Worm (Caenorhabditis elegans): ENCODE data around the gene gst-35.
A peak's percentile ranks its signal among the peaks of the same experiment; 100 is the strongest.

Gene gst-35

DNA sequence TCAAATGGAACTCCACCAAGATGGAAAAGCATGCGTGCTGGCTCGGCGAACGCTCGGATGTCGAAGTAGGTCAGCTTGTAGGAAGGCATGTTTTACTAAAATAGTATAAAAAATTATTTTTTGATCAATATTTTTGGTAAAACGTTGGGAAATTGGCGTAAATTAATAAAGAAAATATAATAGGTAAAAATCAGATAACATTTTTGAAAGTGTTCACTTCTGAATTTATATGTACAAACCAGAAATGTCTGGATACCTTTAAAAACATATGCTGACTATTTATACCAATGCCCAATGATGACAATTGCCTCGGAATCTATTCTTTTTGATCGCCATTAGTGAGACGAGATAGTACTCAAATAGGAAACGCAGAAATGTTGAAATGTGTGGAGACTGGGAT is at the start of gene gst-35:
gst-35 (minus strand) TSS at position 101 of the 400 bp plus-strand sequence.
- TF ChIP-seq ceh-43 (GFP tag; optimal IDR thresholded peaks at IDR 0.05) (no peak), nhr-12 (tag; optimal IDR thresholded peaks at IDR 0.05) (no peak), unc-120 (tag; optimal IDR thresholded peaks at IDR 0.05; ENCODE audit: poor library complexity, severe bottlenecking) (no peak), nhr-2 (tag; optimal IDR thresholded peaks at IDR 0.05) (no peak), unc-39 (tag; optimal IDR thresholded peaks at IDR 0.05) (no peak), nhr-237 (tag; optimal IDR thresholded peaks at IDR 0.05) (no peak), nhr-28 (tag; optimal IDR thresholded peaks at IDR 0.05) (no peak), elt-3 (tag; optimal IDR thresholded peaks at IDR 0.05) (no peak), mep-1 (tag; optimal IDR thresholded peaks at IDR 0.05) (no peak), lsy-2 (tag; optimal IDR thresholded peaks at IDR 0.05) (no peak), drap-1 (GFP tag; optimal IDR thresholded peaks at IDR 0.05) (no peak), elt-1 (tag; optimal IDR thresholded peaks at IDR 0.05; ENCODE audit: borderline replicate concordance, insufficient read depth) (no peak), M03D4.4 (tag; optimal IDR thresholded peaks at IDR 0.05) (no peak), zip-8 (tag; optimal IDR thresholded peaks at IDR 0.05) (no peak), ham-2 (GFP tag; optimal IDR thresholded peaks at IDR 0.05) (no peak), sem-2 (GFP tag; optimal IDR thresholded peaks at IDR 0.05) (no peak), unc-62 (GFP tag; optimal IDR thresholded peaks at IDR 0.05) (no peak), nhr-76 (tag; optimal IDR thresholded peaks at IDR 0.05) (no peak), snpc-4 (tag; optimal IDR thresholded peaks at IDR 0.05) (no peak), mls-2 (tag; optimal IDR thresholded peaks at IDR 0.05) (no peak)

DNA sequence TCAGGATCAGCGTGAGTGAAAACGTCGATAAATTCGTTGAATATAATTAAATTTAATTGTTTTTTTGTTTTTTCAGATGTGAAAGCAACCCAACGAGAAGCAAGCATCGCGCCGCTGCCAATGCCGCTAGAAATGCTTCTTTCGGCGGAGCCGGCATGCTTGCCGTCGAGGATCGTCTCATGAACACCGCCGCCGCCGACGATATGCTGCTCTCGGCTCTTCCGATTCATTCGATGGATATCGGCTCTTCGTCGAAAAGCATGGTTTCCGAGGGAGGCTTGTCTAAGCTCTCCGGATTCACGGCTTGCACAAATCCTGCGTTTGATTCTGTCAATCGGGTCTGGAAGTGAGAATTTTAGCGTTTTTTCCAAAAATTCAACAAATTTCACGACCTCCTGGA is 48.0 kb upstream of the gst-35 start:
- TF ChIP-seq ces-1 (GFP tag; optimal IDR thresholded peaks at IDR 0.05) (no peak), sem-2 (GFP tag; optimal IDR thresholded peaks at IDR 0.05) (no peak), nhr-237 (tag; optimal IDR thresholded peaks at IDR 0.05) (no peak), elt-1 (tag; optimal IDR thresholded peaks at IDR 0.05; ENCODE audit: borderline replicate concordance, insufficient read depth) (no peak), lin-13 (tag; optimal IDR thresholded peaks at IDR 0.05) (no peak), nhr-12 (tag; optimal IDR thresholded peaks at IDR 0.05) (no peak), nhr-2 (tag; optimal IDR thresholded peaks at IDR 0.05) (no peak), tbx-8 (GFP tag; optimal IDR thresholded peaks at IDR 0.05) (no peak), hlh-1 (tag; optimal IDR thresholded peaks at IDR 0.05) (no peak), mab-5 (tag; optimal IDR thresholded peaks at IDR 0.05) (no peak), bed-3 (GFP tag; optimal IDR thresholded peaks at IDR 0.05) (no peak), cnd-1 (tag; optimal IDR thresholded peaks at IDR 0.05) (no peak), nhr-76 (tag; optimal IDR thresholded peaks at IDR 0.05) (no peak), blmp-1 (tag; optimal IDR thresholded peaks at IDR 0.05) (no peak)

DNA sequence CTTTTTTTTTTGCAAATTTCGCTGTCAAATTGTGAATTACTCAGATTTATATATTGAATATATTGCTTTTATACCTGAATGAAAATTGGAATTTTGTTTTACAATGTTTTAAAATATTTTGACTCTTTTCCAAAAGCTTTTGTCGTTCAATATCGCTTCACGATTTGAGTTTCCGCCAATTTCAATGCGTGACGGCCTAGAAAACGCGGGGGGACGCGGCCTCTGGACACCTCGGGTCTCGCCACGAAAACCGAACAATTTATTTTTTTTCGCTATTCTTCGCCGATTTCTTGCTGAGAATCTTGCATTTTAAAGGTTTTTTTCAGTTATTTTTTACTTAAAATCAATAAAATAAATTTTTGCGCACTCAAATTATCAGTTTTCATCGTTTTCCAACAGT is 47.5 kb upstream of the gst-35 start, which contains the start of gene Y46E12BL.2:
Y46E12BL.2 (plus strand) TSS at position 243 of the 400 bp plus-strand sequence.
- TF ChIP-seq lsy-2 (tag; optimal IDR thresholded peaks at IDR 0.05): peak; percentile 64
- peak; percentile 67 for TF ChIP-seq mep-1 (tag; optimal IDR thresholded peaks at IDR 0.05)
- peak; percentile 41 for TF ChIP-seq mls-2 (tag; optimal IDR thresholded peaks at IDR 0.05)
- peak; percentile 55 for TF ChIP-seq sptf-1 (tag; optimal IDR thresholded peaks at IDR 0.05)
- TF ChIP-seq ceh-83 (GFP tag; optimal IDR thresholded peaks at IDR 0.05): no peak
- TF ChIP-seq mab-5 (tag; optimal IDR thresholded peaks at IDR 0.05): no peak
- no peak for TF ChIP-seq cnd-1 (tag; optimal IDR thresholded peaks at IDR 0.05)
- TF ChIP-seq blmp-1 (tag; optimal IDR thresholded peaks at IDR 0.05): no peak
- no peak for TF ChIP-seq ztf-11 (tag; optimal IDR thresholded peaks at IDR 0.05)
- no peak for TF ChIP-seq pha-4 (tag; optimal IDR thresholded peaks at IDR 0.05)
- TF ChIP-seq lin-13 (tag; optimal IDR thresholded peaks at IDR 0.05): peak; percentile 71
- no peak for TF ChIP-seq drap-1 (GFP tag; optimal IDR thresholded peaks at IDR 0.05)
- TF ChIP-seq tbx-8 (GFP tag; optimal IDR thresholded peaks at IDR 0.05): no peak
- peak; percentile 75 for TF ChIP-seq nhr-237 (tag; optimal IDR thresholded peaks at IDR 0.05)
- no peak for TF ChIP-seq nhr-28 (tag; optimal IDR thresholded peaks at IDR 0.05)
- TF ChIP-seq nhr-76 (tag; optimal IDR thresholded peaks at IDR 0.05): no peak
- TF ChIP-seq ceh-39 (tag; optimal IDR thresholded peaks at IDR 0.05): peak; percentile 16
- TF ChIP-seq snpc-4 (tag; optimal IDR thresholded peaks at IDR 0.05): no peak
- TF ChIP-seq nhr-2 (tag; optimal IDR thresholded peaks at IDR 0.05): peak; percentile 3
- TF ChIP-seq ces-1 (GFP tag; optimal IDR thresholded peaks at IDR 0.05): peak; percentile 50
- TF ChIP-seq elt-1 (tag; optimal IDR thresholded peaks at IDR 0.05; ENCODE audit: borderline replicate concordance, insufficient read depth): no peak

DNA sequence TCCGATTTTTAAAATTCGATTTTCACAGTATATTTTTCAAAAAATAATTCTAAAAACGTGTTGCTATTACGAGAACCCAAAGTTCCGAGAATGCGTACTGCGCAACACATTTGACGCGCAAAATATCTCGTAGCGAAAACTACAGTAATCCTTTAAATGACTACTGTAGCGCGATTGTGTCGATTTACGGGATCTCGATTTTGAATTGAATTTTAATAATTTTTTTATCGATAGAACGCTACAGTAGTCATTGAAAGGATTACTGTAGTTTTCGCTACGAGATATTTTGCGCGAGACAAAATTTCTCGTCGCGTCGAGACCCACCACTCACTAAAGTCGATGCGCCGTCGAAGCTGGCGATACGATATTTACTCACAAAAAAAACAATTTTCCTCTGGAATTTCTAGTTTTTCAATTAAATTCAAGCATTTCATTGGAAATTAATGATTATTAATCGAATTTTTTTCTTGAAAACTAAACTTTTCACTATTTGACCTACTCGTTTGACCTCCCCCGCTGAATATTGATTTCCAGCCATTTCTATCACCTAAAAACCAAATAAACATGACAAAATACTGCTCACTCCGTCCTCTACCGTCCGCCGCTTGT is 44.7 kb upstream of the gst-35 start, which contains the start of gene spsb-2:
spsb-2 (plus strand) TSS at position 559 of the 609 bp plus-strand sequence.
- TF ChIP-seq cnd-1 (tag; optimal IDR thresholded peaks at IDR 0.05) (no peak), nhr-12 (tag; optimal IDR thresholded peaks at IDR 0.05) (no peak), ceh-39 (tag; optimal IDR thresholded peaks at IDR 0.05) (no peak), ztf-11 (tag; optimal IDR thresholded peaks at IDR 0.05) (no peak), nhr-28 (tag; optimal IDR thresholded peaks at IDR 0.05) (no peak), ceh-43 (GFP tag; optimal IDR thresholded peaks at IDR 0.05) (no peak), M03D4.4 (tag; optimal IDR thresholded peaks at IDR 0.05) (no peak), flh-1 (GFP tag; optimal IDR thresholded peaks at IDR 0.05) (no peak), mls-2 (tag; optimal IDR thresholded peaks at IDR 0.05) (no peak), nhr-237 (tag; optimal IDR thresholded peaks at IDR 0.05) (no peak)
